Worm (Caenorhabditis elegans) whole organism, L2 larva: ENCODE results near the gene T19C4.1.

Experiments
- F13H6.1 ChIP-seq: sonication (generic microtip); optimal IDR thresholded peaks from 2 replicates; lab custom pipeline; 2016; ENCODE audit warnings: missing genetic modification characterization, missing compliant biosample characterization
- R02D3.7 ChIP-seq: fragments of 150-350 bp; optimal IDR thresholded peaks from 2 replicates; lab custom pipeline; 2014; ENCODE audit warnings: missing biosample characterization, missing genetic modification characterization
- ZK546.5 ChIP-seq: sonication (generic microtip); optimal IDR thresholded peaks from 2 replicates; lab custom pipeline; 2017; ENCODE audit warnings: missing biosample characterization, missing genetic modification characterization
- ama-1 ChIP-seq: fragments of 150-350 bp; optimal IDR thresholded peaks from 2 replicates; lab custom pipeline; 2018; ENCODE audit warnings: inconsistent platforms
- blmp-1 ChIP-seq: sonication (generic microtip); optimal IDR thresholded peaks from 2 replicates; lab custom pipeline; 2017; ENCODE audit warnings: missing genetic modification characterization, mild to moderate bottlenecking, missing compliant biosample characterization, antibody characterized with exemption, moderate library complexity; ENCODE audit not compliant: insufficient read depth
- ceh-16 ChIP-seq: fragments of 150-350 bp; optimal IDR thresholded peaks from 2 replicates; lab custom pipeline; 2014; ENCODE audit warnings: missing biosample characterization, missing genetic modification characterization
- ceh-82 ChIP-seq: fragments of 150-350 bp; optimal IDR thresholded peaks from 2 replicates; lab custom pipeline; 2014; ENCODE audit warnings: missing biosample characterization, missing genetic modification characterization
- crh-2 ChIP-seq: sonication (generic microtip); optimal IDR thresholded peaks from 2 replicates; lab custom pipeline; 2017; ENCODE audit warnings: missing biosample characterization, missing genetic modification characterization
- dmd-4 ChIP-seq: sonication (generic microtip); optimal IDR thresholded peaks from 2 replicates; lab custom pipeline; 2017; ENCODE audit warnings: missing biosample characterization, missing genetic modification characterization
- egl-27 ChIP-seq: sonication (generic microtip); optimal IDR thresholded peaks from 3 replicates; lab custom pipeline; 2017; ENCODE audit warnings: missing biosample characterization, missing genetic modification reagents, missing genetic modification characterization
- elt-1 ChIP-seq: fragments of 150-350 bp; optimal IDR thresholded peaks from 2 replicates; lab custom pipeline; 2014; ENCODE audit warnings: missing biosample characterization, missing genetic modification characterization
- elt-3 ChIP-seq: sonication (generic microtip); optimal IDR thresholded peaks from 2 replicates; lab custom pipeline; 2017; ENCODE audit warnings: missing biosample characterization, missing genetic modification characterization
- fos-1 ChIP-seq: fragments of 150-350 bp; optimal IDR thresholded peaks from 2 replicates; lab custom pipeline; 2014; ENCODE audit warnings: missing biosample characterization, missing genetic modification characterization
- gmeb-1 ChIP-seq: fragments of 150-350 bp; optimal IDR thresholded peaks from 2 replicates; lab custom pipeline; 2014; ENCODE audit warnings: missing biosample characterization, missing genetic modification characterization
- lin-13 ChIP-seq: fragments of 150-350 bp; optimal IDR thresholded peaks from 2 replicates; lab custom pipeline; 2014; ENCODE audit warnings: missing biosample characterization, missing genetic modification reagents, missing genetic modification characterization
- lsy-2 ChIP-seq, 2 experiments: fragments of 150-350 bp in 1 of 2; sonication (generic microtip) in 1 of 2; optimal IDR thresholded peaks; 2 replicates each; lab custom pipeline; 2014 to 2017; ENCODE audit warnings: missing biosample characterization in 2 of 2, missing genetic modification characterization in 2 of 2
- mdl-1 ChIP-seq, 2 experiments: fragments of 150-350 bp in 1 of 2; sonication (generic microtip) in 1 of 2; optimal IDR thresholded peaks; 2 replicates each; lab custom pipeline; 2017; ENCODE audit warnings: missing biosample characterization in 2 of 2, missing genetic modification characterization in 2 of 2
- nhr-10 ChIP-seq: sonication (generic microtip); optimal IDR thresholded peaks from 2 replicates; lab custom pipeline; 2017; ENCODE audit warnings: missing biosample characterization, missing genetic modification characterization
- nhr-11 ChIP-seq: fragments of 150-350 bp; optimal IDR thresholded peaks from 2 replicates; lab custom pipeline; 2014; ENCODE audit warnings: missing biosample characterization, missing genetic modification characterization
- nhr-12 ChIP-seq: fragments of 150-350 bp; optimal IDR thresholded peaks from 2 replicates; lab custom pipeline; 2014; ENCODE audit warnings: missing biosample characterization, missing genetic modification characterization
- nhr-21 ChIP-seq: fragments of 150-350 bp; optimal IDR thresholded peaks from 2 replicates; lab custom pipeline; 2014; ENCODE audit warnings: missing biosample characterization, missing genetic modification characterization
- nhr-237 ChIP-seq: fragments of 150-350 bp; optimal IDR thresholded peaks from 2 replicates; lab custom pipeline; 2014; ENCODE audit warnings: missing biosample characterization, missing genetic modification characterization
- nhr-25 ChIP-seq: fragments of 150-350 bp; sonication (generic microtip); optimal IDR thresholded peaks from 3 replicates; lab custom pipeline; 2014; ENCODE audit warnings: missing biosample characterization, missing genetic modification characterization
- nhr-6 ChIP-seq: fragments of 150-350 bp; optimal IDR thresholded peaks from 2 replicates; lab custom pipeline; 2014; ENCODE audit warnings: missing biosample characterization, missing genetic modification characterization
- nhr-77 ChIP-seq: fragments of 150-350 bp; optimal IDR thresholded peaks from 2 replicates; lab custom pipeline; 2014; ENCODE audit warnings: missing biosample characterization, missing genetic modification characterization
- peb-1 ChIP-seq: fragments of 150-350 bp; optimal IDR thresholded peaks from 2 replicates; lab custom pipeline; 2014; ENCODE audit warnings: missing biosample characterization, missing genetic modification characterization
- sem-4 ChIP-seq: fragments of 150-350 bp; optimal IDR thresholded peaks from 2 replicates; lab custom pipeline; 2014; ENCODE audit warnings: missing biosample characterization, missing genetic modification reagents, missing genetic modification characterization
- skn-1 ChIP-seq: sonication (generic microtip); optimal IDR thresholded peaks from 2 replicates; lab custom pipeline; 2017; ENCODE audit warnings: missing biosample characterization, missing genetic modification characterization
- sma-3 ChIP-seq: sonication (generic microtip); optimal IDR thresholded peaks from 2 replicates; lab custom pipeline; 2016; ENCODE audit warnings: missing genetic modification reagents, missing genetic modification characterization, missing compliant biosample characterization
- sma-9 ChIP-seq, 2 experiments: fragments of 150-350 bp in 1 of 2; sonication (generic microtip) in 1 of 2; optimal IDR thresholded peaks; 2 replicates each; lab custom pipeline; 2014 to 2016; ENCODE audit warnings: missing genetic modification characterization in 2 of 2, mild to moderate bottlenecking in 1 of 2, missing biosample characterization in 1 of 2, missing compliant biosample characterization in 1 of 2, missing genetic modification reagents in 1 of 2, moderate library complexity in 1 of 2
- snpc-4 ChIP-seq: fragments of 150-350 bp; optimal IDR thresholded peaks from 2 replicates; lab custom pipeline; 2014; ENCODE audit warnings: missing biosample characterization, missing genetic modification characterization
- unc-55 ChIP-seq: fragments of 150-350 bp; sonication (generic microtip); optimal IDR thresholded peaks from 3 replicates; lab custom pipeline; 2014; ENCODE audit warnings: missing biosample characterization, missing genetic modification reagents, missing genetic modification characterization
- unc-62 ChIP-seq: fragments of 150-350 bp; optimal IDR thresholded peaks from 2 replicates; lab custom pipeline; 2014; ENCODE audit warnings: missing biosample characterization, missing genetic modification reagents, missing genetic modification characterization
- ztf-11 ChIP-seq: sonication (generic microtip); optimal IDR thresholded peaks from 2 replicates; lab custom pipeline; 2017; ENCODE audit warnings: missing biosample characterization, missing genetic modification characterization
- ztf-4 ChIP-seq: fragments of 150-350 bp; optimal IDR thresholded peaks from 2 replicates; lab custom pipeline; 2014; ENCODE audit warnings: missing biosample characterization, missing genetic modification characterization

T19C4.1 gene

DNA sequence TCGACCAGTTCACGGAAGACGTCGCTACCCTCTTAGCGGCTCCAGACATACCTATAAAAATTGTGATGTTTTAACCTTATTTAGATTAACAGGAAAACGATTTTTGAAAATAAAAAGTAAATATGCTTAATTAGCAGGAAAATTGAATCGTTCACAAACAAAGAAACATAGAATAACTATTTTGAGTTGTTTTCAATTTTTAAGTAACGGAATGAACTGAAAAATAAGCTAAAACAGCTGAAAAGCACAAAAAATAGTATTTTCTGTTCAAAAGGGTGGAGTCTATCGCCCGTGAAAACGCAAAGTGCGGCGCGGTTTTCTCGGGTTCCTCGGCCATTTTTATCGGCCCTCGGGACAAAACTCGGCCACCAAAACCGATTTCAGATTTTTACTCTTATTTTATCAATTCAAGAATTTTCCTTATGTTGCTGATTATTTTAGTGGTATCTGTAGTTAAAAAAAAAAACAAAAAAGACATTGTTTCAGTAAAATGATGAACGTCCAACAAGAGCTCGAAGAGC lies 25.6 kb upstream of the T19C4.1 start, which contains the start of the genes atp-5 and lmtr-3 (continued):
- TF ChIP-seq nhr-11 (tag; lab: Kevin White, UChicago) (no peak), elt-1 (no peak), nhr-25 (peak; percentile 65), crh-2 (peak; percentile 67), mdl-1 (tag; optimal IDR thresholded peaks at IDR 0.05; lab: Kevin White, UChicago) (no peak), elt-3 (tag; lab: Kevin White, UChicago) (no peak)

DNA sequence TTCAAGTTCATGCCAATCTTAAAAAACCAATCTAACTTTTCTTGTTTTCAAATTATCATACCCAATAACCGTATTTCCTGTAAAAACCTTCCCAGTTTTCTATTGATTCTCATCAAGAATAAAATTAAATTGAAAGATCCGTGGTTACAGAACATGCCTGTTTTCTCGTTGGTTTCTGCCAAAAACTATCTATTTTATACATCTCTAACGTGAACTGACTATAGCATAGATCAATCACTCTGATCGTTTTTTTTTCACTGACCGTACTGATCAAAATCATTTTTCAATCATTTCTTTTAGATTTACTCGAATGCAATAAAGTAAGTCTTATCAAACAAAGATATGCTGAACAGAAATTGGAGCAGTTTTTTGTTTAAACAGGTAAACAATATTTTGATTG lies 24.6 kb upstream of the T19C4.1 start, which contains the start of gene C06H2.2:
Gene C06H2.2, plus strand, starts transcription at position 301 of the 400 bp plus-strand sequence.
- no peak for TF ChIP-seq ama-1 (lab: Kevin White, UChicago)
- no peak for TF ChIP-seq elt-1
- no peak for TF ChIP-seq nhr-10
- TF ChIP-seq nhr-237, result no peak

DNA sequence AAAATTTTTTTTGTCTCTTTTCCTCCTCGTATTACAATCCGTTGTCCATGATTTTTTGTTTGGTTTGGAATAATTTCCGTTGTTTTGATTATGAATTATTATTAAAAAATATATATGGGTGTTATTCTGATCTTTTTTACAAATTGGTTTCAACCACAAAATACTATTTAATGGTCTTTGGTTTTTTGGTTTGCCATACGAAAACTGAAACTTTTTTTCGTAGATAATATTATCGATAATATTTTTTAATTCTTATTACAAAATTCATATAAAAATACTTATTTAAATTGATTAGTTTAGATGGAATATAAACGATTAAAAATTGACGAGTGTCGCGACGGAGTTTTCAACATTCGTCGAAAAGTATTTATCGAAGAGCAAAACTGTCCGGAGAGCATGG lies 22.3 kb upstream of the T19C4.1 start, which contains the start of gene jmjd-5:
Gene jmjd-5, plus strand, starts transcription at position 301 of the 400 bp plus-strand sequence.
- no peak for TF ChIP-seq gmeb-1
- TF ChIP-seq ceh-16 (tag; lab: Kevin White, UChicago), result no peak
- no peak for TF ChIP-seq R02D3.7 (tag; lab: Kevin White, UChicago)
- TF ChIP-seq fos-1 (tag; lab: Kevin White, UChicago), result no peak
- TF ChIP-seq sem-4 (tag; lab: Kevin White, UChicago), result no peak
- no peak for TF ChIP-seq blmp-1 (tag; lab: Kevin White, UChicago)
- no peak for TF ChIP-seq lsy-2 (tag; optimal IDR thresholded peaks at IDR 0.05; lab: Kevin White, UChicago)
- no peak for TF ChIP-seq nhr-77 (tag; lab: Kevin White, UChicago)
- TF ChIP-seq ZK546.5 (tag; lab: Kevin White, UChicago), result no peak
- no peak for TF ChIP-seq crh-2
- TF ChIP-seq nhr-237, result no peak
- TF ChIP-seq ztf-4 (tag; lab: Kevin White, UChicago), result no peak
- TF ChIP-seq dmd-4 (tag; lab: Kevin White, UChicago), result no peak

DNA sequence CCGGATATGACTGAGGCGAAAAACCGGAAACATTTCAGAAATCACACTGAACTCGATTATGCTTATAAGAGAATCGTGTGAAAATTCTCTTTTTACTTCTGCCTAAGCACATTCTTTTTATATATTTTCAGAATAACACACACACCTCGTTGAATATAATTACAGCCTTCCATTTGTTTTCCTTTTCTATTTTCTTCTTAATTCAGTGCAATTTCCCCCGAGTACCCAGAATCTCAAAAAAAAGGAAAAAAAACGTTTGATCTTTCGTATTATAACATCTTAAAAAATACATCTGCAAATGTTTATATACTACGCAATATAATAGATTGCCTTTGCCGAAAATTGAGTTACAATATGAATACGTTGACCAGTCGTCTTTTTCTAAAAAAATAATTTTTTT lies 17.7 kb upstream of the T19C4.1 start:
- TF ChIP-seq egl-27 (tag; lab: Kevin White, UChicago), result no peak
- no peak for TF ChIP-seq sma-9 (GFP tag; optimal IDR thresholded peaks at IDR 0.05; lab: Kevin White, UChicago)
- TF ChIP-seq sma-9 (tag; optimal IDR thresholded peaks at IDR 0.05; lab: Kevin White, UChicago), result no peak
- TF ChIP-seq mdl-1 (tag; optimal IDR thresholded peaks at IDR 0.05; lab: Kevin White, UChicago), result no peak
- TF ChIP-seq skn-1 (tag; lab: Kevin White, UChicago), result no peak
- TF ChIP-seq snpc-4 (tag; lab: Kevin White, UChicago), result no peak
- TF ChIP-seq peb-1 (tag; lab: Kevin White, UChicago), result no peak
- no peak for TF ChIP-seq sma-3 (GFP tag; lab: Kevin White, UChicago)
- TF ChIP-seq lsy-2 (tag; optimal IDR thresholded peaks at IDR 0.05; lab: Kevin White, UChicago), result no peak
- no peak for TF ChIP-seq lin-13 (GFP tag; lab: Kevin White, UChicago)
- TF ChIP-seq F13H6.1, result no peak
- no peak for TF ChIP-seq nhr-6
- no peak for TF ChIP-seq unc-55 (GFP tag; lab: Kevin White, UChicago)
- TF ChIP-seq nhr-11 (tag; lab: Kevin White, UChicago), result no peak
- no peak for TF ChIP-seq nhr-25
- no peak for TF ChIP-seq ceh-82 (tag; lab: Kevin White, UChicago)
- no peak for TF ChIP-seq nhr-12 (tag; lab: Kevin White, UChicago)
- no peak for TF ChIP-seq elt-1
- no peak for TF ChIP-seq nhr-21
- TF ChIP-seq fos-1 (tag; lab: Kevin White, UChicago), result no peak
- TF ChIP-seq, all 48 proteins: peak for 0

DNA sequence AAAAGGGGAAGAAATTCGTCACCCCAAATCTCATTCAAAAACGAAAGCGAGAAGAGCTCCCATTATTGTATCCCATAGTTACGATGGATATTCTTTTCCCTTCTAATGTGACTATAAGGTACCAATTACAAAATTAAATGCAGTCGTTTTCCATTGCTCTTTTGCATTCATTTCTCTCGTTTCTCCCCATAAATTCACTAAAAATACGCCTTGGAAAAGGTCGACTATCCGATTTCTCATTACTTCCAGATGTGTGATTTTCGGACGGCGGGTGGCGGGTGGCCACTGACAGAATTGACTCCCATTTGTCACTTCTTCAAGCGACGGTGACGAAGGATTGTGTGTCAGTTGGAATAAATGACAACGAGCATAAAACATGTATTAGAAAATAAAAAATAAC lies 16.0 kb upstream of the T19C4.1 start:
- TF ChIP-seq nhr-25 (no peak), gmeb-1 (no peak), nhr-6 (no peak), blmp-1 (tag; lab: Kevin White, UChicago) (no peak), ztf-11 (tag; lab: Kevin White, UChicago) (no peak), nhr-77 (tag; lab: Kevin White, UChicago) (no peak), unc-62 (no peak), ztf-4 (tag; lab: Kevin White, UChicago) (no peak), crh-2 (no peak), ceh-16 (tag; lab: Kevin White, UChicago) (no peak), nhr-12 (tag; lab: Kevin White, UChicago) (no peak)
- TF ChIP-seq, all 48 proteins: peak for 0
